Fruit fly (Drosophila melanogaster): ENCODE data around the gene Vps60.

The Vps60 gene

DNA sequence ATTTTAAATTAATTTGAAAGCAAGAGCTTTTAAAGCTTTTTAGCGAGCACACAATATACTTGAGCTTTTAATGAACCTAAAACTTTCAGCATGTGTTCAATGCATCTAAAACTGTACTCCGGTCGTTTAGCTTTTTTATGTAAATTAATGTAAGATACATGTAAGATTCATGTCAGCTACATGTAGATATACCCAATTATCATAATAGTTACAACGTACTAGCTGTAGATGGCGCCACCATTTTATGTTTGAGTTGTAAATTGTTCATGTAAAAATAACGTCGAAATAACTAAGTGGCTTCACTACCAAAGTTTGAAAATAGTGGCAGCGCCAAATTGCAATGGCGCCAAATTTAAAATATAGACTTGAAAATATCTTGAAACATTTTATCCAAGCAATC, 24.5 kb downstream of the Vps60 start (continued):
- TF ChIP-seq tin (GFP tag; optimal IDR thresholded peaks at IDR 0.05) = no peak
- no peak for TF ChIP-seq disco-r (GFP tag; optimal IDR thresholded peaks at IDR 0.05)
- no peak for TF ChIP-seq CG3281 (GFP tag; optimal IDR thresholded peaks at IDR 0.05)
- TF ChIP-seq Side (GFP tag; optimal IDR thresholded peaks at IDR 0.05) = no peak
- no peak for TF ChIP-seq maf-S (GFP tag; optimal IDR thresholded peaks at IDR 0.05)
- TF ChIP-seq CG11560 (tag; IDR thresholded peaks at IDR 0.05) = no peak; the same call in 2 of the 3 replicates
- TF ChIP-seq CG42726 (GFP tag; IDR thresholded peaks at IDR 0.05; ENCODE audit: partially characterized antibody) = peak; percentile 81
- no peak for TF ChIP-seq kah (GFP tag; optimal IDR thresholded peaks at IDR 0.05)
- no peak for TF ChIP-seq Chrac-16 (GFP tag; optimal IDR thresholded peaks at IDR 0.05)
- TF ChIP-seq HmgZ (tag; optimal IDR thresholded peaks at IDR 0.05) = peak; percentile 86
- no peak for TF ChIP-seq CG8924 (tag; optimal IDR thresholded peaks at IDR 0.05)
- TF ChIP-seq CG3407 (GFP tag; optimal IDR thresholded peaks at IDR 0.05) = no peak

- TF ChIP-seq abd-A (tag; optimal IDR thresholded peaks at IDR 0.05) (peak; percentile 78), CG10543 (GFP tag; optimal IDR thresholded peaks at IDR 0.05) (peak; percentile 21), cwo (GFP tag; optimal IDR thresholded peaks at IDR 0.05) (no peak), hkb (optimal IDR thresholded peaks at IDR 0.05) (no peak), hkb (GFP tag; IDR thresholded peaks at IDR 0.05) (no peak), tna (GFP tag; IDR thresholded peaks at IDR 0.05; ENCODE audit: partially characterized antibody) (no peak), cg (GFP tag; optimal IDR thresholded peaks at IDR 0.05) (peak; percentile 33), ERR (GFP tag; optimal IDR thresholded peaks at IDR 0.05) (peak; percentile 58), Med (GFP tag) (peak; percentile 86), onecut (GFP tag; IDR thresholded peaks at IDR 0.05) (peak; percentile 14; the same call in 1 of the 2 replicates), nerfin-1 (tag; optimal IDR thresholded peaks at IDR 0.05) (no peak), sr (GFP tag; IDR thresholded peaks at IDR 0.05) (no peak), CG8924 (tag; optimal IDR thresholded peaks at IDR 0.05) (no peak), CG8944 (GFP tag; optimal IDR thresholded peaks at IDR 0.05) (no peak), CG3726 (GFP tag; IDR thresholded peaks at IDR 0.05) (0 out of 3 replicates have a peak, but pooled peaks have one; percentile 10), CG11398 (GFP tag; optimal IDR thresholded peaks at IDR 0.05) (no peak), insv (GFP tag; optimal IDR thresholded peaks at IDR 0.05) (no peak), Deaf1 (tag; optimal IDR thresholded peaks at IDR 0.05) (peak; percentile 38), CG13894 (tag; optimal IDR thresholded peaks at IDR 0.05) (peak; percentile 35), CG15011 (GFP tag; optimal IDR thresholded peaks at IDR 0.05) (no peak), ems (GFP tag; optimal IDR thresholded peaks at IDR 0.05) (no peak), tll (GFP tag; optimal IDR thresholded peaks at IDR 0.05) (no peak), tgo (GFP tag; IDR thresholded peaks at IDR 0.05) (no peak), Dad (GFP tag; optimal IDR thresholded peaks at IDR 0.05) (no peak)
Measured at dm6 chr3L:17595810-17596561, 25.4 kb downstream of the Vps60 start.

DNA sequence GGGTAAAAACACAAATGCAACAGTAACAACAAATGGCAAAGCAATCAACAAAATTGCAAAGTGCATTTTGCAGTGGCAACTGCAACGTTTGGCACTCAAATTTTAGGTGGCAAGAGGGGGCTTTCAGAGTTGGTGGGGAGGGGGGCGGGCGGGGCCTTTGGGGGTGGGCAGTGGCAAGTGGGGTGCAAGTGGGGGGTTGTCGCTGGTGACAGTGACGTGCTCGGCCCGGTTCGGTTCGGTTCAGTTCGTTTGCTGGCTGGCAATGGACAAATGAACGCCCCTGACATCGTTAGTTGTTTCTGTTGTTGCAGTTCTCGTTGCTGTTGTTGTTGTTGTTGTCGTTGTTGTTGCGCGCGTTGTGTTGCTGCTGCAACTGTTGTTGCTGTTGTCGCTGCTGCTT, 28.3 kb downstream of the Vps60 start:
- TF ChIP-seq sr (GFP tag; IDR thresholded peaks at IDR 0.05) (no peak), CG4360 (GFP tag; IDR thresholded peaks at IDR 0.05) (peak; percentile 71), Dek (tag; optimal IDR thresholded peaks at IDR 0.05) (no peak), CG6791 (GFP tag; IDR thresholded peaks at IDR 0.05; ENCODE audit: partially characterized antibody) (0 out of 3 replicates have a peak, but pooled peaks have one; percentile 14), CG11456 (GFP tag; IDR thresholded peaks at IDR 0.05) (0 out of 3 replicates have a peak, but pooled peaks have one; percentile 9), crol (GFP tag; IDR thresholded peaks at IDR 0.05) (0 out of 2 replicates have a peak, but pooled peaks have one; percentile 26)

Data from whole organism, embryonic.